Fruit fly (Drosophila melanogaster): ENCODE measurements around the gene CG13051.

Gene CG13051

DNA sequence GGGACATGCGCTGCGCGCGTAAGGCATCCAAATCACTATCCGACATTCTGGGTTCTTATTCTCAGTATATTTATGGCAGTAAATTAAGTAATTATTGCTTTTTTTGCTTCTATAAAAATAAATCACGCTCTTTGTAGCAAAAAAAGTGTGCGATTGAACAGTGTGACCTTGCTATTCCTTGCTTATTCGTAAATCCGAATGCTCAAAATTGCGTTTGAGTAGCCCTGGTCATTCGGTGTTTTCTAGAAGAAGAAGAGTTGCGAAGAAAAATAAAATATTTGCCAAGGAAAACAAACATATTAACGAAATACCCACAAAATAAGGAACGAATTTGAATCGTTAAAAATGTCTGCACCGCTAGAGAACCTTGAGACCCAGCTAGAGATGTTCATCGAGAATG, 33.0 kb downstream of the CG13051 start, which contains the start of the genes PDCD-5 and MED10 (continued):
- TF ChIP-seq fru (optimal IDR thresholded peaks at IDR 0.05) (no peak), Dref (GFP tag; IDR thresholded peaks at IDR 0.05) (peak; percentile 45), TFAM (GFP tag; optimal IDR thresholded peaks at IDR 0.05) (no peak), zfh1 (GFP tag; IDR thresholded peaks at IDR 0.05) (no peak), CG14710 (tag; optimal IDR thresholded peaks at IDR 0.05) (peak; percentile 83), so (GFP tag; IDR thresholded peaks at IDR 0.05) (no peak), CG12769 (tag; optimal IDR thresholded peaks at IDR 0.05) (no peak), CG4617 (GFP tag; optimal IDR thresholded peaks at IDR 0.05; ENCODE audit: borderline replicate concordance) (peak; percentile 100), Deaf1 (tag; optimal IDR thresholded peaks at IDR 0.05) (peak; percentile 58), HHEX (GFP tag; optimal IDR thresholded peaks at IDR 0.05) (no peak), sob (GFP tag; IDR thresholded peaks at IDR 0.05) (peak; percentile 44; the same call in 1 of the 2 replicates), peb (GFP tag; IDR thresholded peaks at IDR 0.05) (no peak), oc (tag; optimal IDR thresholded peaks at IDR 0.05) (no peak), CG14014 (GFP tag; IDR thresholded peaks at IDR 0.05) (no peak), zen2 (GFP tag; IDR thresholded peaks at IDR 0.05; ENCODE audit: partially characterized antibody) (no peak), Poxn (GFP tag; IDR thresholded peaks at IDR 0.05) (no peak), CG17186 (GFP tag; optimal IDR thresholded peaks at IDR 0.05) (peak; percentile 62), gfzf (GFP tag; optimal IDR thresholded peaks at IDR 0.05) (peak; percentile 96), CG31388 (GFP tag; optimal IDR thresholded peaks at IDR 0.05) (no peak), esg (GFP tag; conservative IDR thresholded peaks at IDR 0.05) (no peak), ro (GFP tag; IDR thresholded peaks at IDR 0.05) (no peak), Mad (GFP tag; optimal IDR thresholded peaks at IDR 0.05) (no peak), eve (GFP tag; optimal IDR thresholded peaks at IDR 0.05) (no peak), Rfx (GFP tag; IDR thresholded peaks at IDR 0.05) (no peak), corto (GFP tag; optimal IDR thresholded peaks at IDR 0.05) (no peak), org-1 (GFP tag; optimal IDR thresholded peaks at IDR 0.05) (no peak), psq (GFP tag; optimal IDR thresholded peaks at IDR 0.05) (no peak), Dfd (GFP tag; optimal IDR thresholded peaks at IDR 0.05) (no peak), CG9609 (GFP tag; optimal IDR thresholded peaks at IDR 0.05) (no peak), CG9727 (GFP tag; optimal IDR thresholded peaks at IDR 0.05) (no peak), CG43689 (GFP tag; IDR thresholded peaks at IDR 0.05) (no peak), Awh (GFP tag; IDR thresholded peaks at IDR 0.05) (no peak), Scr (GFP tag; IDR thresholded peaks at IDR 0.05; ENCODE audit: partially characterized antibody) (peak; percentile 46), HmgZ (tag; optimal IDR thresholded peaks at IDR 0.05) (peak; percentile 77), knrl (GFP tag; IDR thresholded peaks at IDR 0.05; ENCODE audit: partially characterized antibody) (peak; percentile 30; the same call in 1 of the 3 replicates), CG16863 (GFP tag; optimal IDR thresholded peaks at IDR 0.05) (no peak), CG30403 (GFP tag; optimal IDR thresholded peaks at IDR 0.05) (peak; percentile 4), cg (GFP tag; optimal IDR thresholded peaks at IDR 0.05) (no peak), nmo (GFP tag; optimal IDR thresholded peaks at IDR 0.05) (peak; percentile 70), Spps (tag; optimal IDR thresholded peaks at IDR 0.05) (no peak), crp (GFP tag; optimal IDR thresholded peaks at IDR 0.05) (peak in 1 of 2 experiments; percentile 72), aop (GFP tag; IDR thresholded peaks at IDR 0.05) (no peak), row (GFP tag; IDR thresholded peaks at IDR 0.05) (peak; percentile 28; the same call in 1 of the 3 replicates), CG7357 (GFP tag; IDR thresholded peaks at IDR 0.05) (no peak), HLHmδ (GFP tag; optimal IDR thresholded peaks at IDR 0.05) (no peak), CHES-1-like (GFP tag; optimal IDR thresholded peaks at IDR 0.05) (peak; percentile 31), Elba2 (GFP tag; optimal IDR thresholded peaks at IDR 0.05) (peak; percentile 44), CG4328 (GFP tag; optimal IDR thresholded peaks at IDR 0.05) (no peak), grn (GFP tag; optimal IDR thresholded peaks at IDR 0.05) (no peak), Ada2b (GFP tag; IDR thresholded peaks at IDR 0.05) (no peak), sima (GFP tag; optimal IDR thresholded peaks at IDR 0.05) (no peak), Dip2 (GFP tag; IDR thresholded peaks at IDR 0.05) (no peak)

Data from whole organism, embryonic.